Fruit fly (Drosophila melanogaster) whole organism, prepupa: ENCODE measurements around the gene CG45207.
A peak's percentile ranks its signal among the peaks of the same experiment; 100 is the strongest.

ENCODE experiments used
- CG10631 ChIP-seq: fragments of 200-800 bp; sonication (Bioruptor generic); optimal IDR thresholded peaks from 2 replicates; lab custom pipeline; 2016; ENCODE audit warnings: missing biosample characterization, missing genetic modification characterization
- CG11294 ChIP-seq: fragments of 200-800 bp; sonication (Bioruptor generic); IDR thresholded peaks from 2 replicates; pipeline ENCODE4 v1.3.6; 2022; ENCODE audit warnings: missing biosample characterization, missing genetic modification characterization
- CG11762 ChIP-seq: fragments of 200-800 bp; sonication (Bioruptor generic); optimal IDR thresholded peaks from 3 replicates; lab custom pipeline; 2016; ENCODE audit warnings: missing biosample characterization, missing genetic modification characterization; ENCODE audit not compliant: insufficient read depth
- CG11902 ChIP-seq: fragments of 200-800 bp; sonication (Bioruptor generic); optimal IDR thresholded peaks from 3 replicates; lab custom pipeline; 2016; ENCODE audit warnings: missing biosample characterization, missing genetic modification characterization
- CG15336 ChIP-seq: fragments of 200-800 bp; sonication (Bioruptor generic); IDR thresholded peaks from 2 replicates; pipeline ENCODE4 v1.3.6; 2022; ENCODE audit warnings: missing biosample characterization, missing genetic modification characterization
- CG1621 ChIP-seq: fragments of 200-800 bp; sonication (Bioruptor generic); optimal IDR thresholded peaks from 3 replicates; lab custom pipeline; 2018; ENCODE audit warnings: missing biosample characterization, mild to moderate bottlenecking, missing genetic modification characterization
- CG16779 ChIP-seq: fragments of 200-800 bp; sonication (Bioruptor generic); optimal IDR thresholded peaks from 3 replicates; lab custom pipeline; 2017; ENCODE audit warnings: missing biosample characterization, mild to moderate bottlenecking, missing genetic modification characterization
- CG3032 ChIP-seq: fragments of 200-800 bp; optimal IDR thresholded peaks from 2 replicates; lab custom pipeline; 2019; ENCODE audit warnings: missing biosample characterization, mild to moderate bottlenecking, missing genetic modification characterization, moderate library complexity
- CG31627 ChIP-seq: fragments of 200-800 bp; sonication (Bioruptor generic); optimal IDR thresholded peaks from 3 replicates; lab custom pipeline; 2016; ENCODE audit warnings: missing biosample characterization, missing genetic modification characterization
- CG32006 ChIP-seq: fragments of 200-800 bp; sonication (Bioruptor generic); optimal IDR thresholded peaks from 3 replicates; lab custom pipeline; 2017; ENCODE audit warnings: missing biosample characterization, mild to moderate bottlenecking, missing genetic modification characterization
- CG34406 ChIP-seq: fragments of 200-800 bp; sonication (Bioruptor generic); optimal IDR thresholded peaks from 3 replicates; lab custom pipeline; 2016; ENCODE audit warnings: missing biosample characterization, missing genetic modification characterization
- CG3919 ChIP-seq: fragments of 200-800 bp; sonication (Bioruptor generic); optimal IDR thresholded peaks from 3 replicates; lab custom pipeline; 2016; ENCODE audit warnings: missing biosample characterization, missing genetic modification characterization
- CG4318 ChIP-seq: fragments of 200-800 bp; sonication (Bioruptor generic); optimal IDR thresholded peaks from 3 replicates; lab custom pipeline; 2017; ENCODE audit warnings: missing biosample characterization, mild to moderate bottlenecking, missing genetic modification characterization
- CG6276 ChIP-seq: fragments of 200-800 bp; sonication (Bioruptor generic); optimal IDR thresholded peaks from 2 replicates; lab custom pipeline; 2017; ENCODE audit warnings: missing biosample characterization, mild to moderate bottlenecking, missing genetic modification characterization
- CG6792 ChIP-seq: fragments of 200-800 bp; sonication (Bioruptor generic); optimal IDR thresholded peaks from 3 replicates; lab custom pipeline; 2016; ENCODE audit warnings: missing biosample characterization, missing genetic modification characterization
- CG6854 ChIP-seq: fragments of 200-800 bp; sonication (Bioruptor generic); optimal IDR thresholded peaks from 2 replicates; lab custom pipeline; 2017; ENCODE audit warnings: missing biosample characterization, mild to moderate bottlenecking, missing genetic modification characterization
- CG8632 ChIP-seq: fragments of 200-800 bp; sonication (Bioruptor generic); optimal IDR thresholded peaks from 3 replicates; lab custom pipeline; 2016; ENCODE audit warnings: missing biosample characterization, missing genetic modification characterization
- CG9139 ChIP-seq: fragments of 200-800 bp; sonication (Bioruptor generic); optimal IDR thresholded peaks from 3 replicates; lab custom pipeline; 2017; ENCODE audit warnings: missing biosample characterization, mild to moderate bottlenecking, missing genetic modification characterization
- Eip75B ChIP-seq: fragments of 200-800 bp; sonication (Bioruptor generic); optimal IDR thresholded peaks from 3 replicates; lab custom pipeline; 2016; ENCODE audit warnings: missing biosample characterization, missing genetic modification characterization
- Eip78C ChIP-seq: fragments of 200-800 bp; sonication (Bioruptor generic); peaks from one replicate; lab custom pipeline; 2016; ENCODE audit warnings: missing biosample characterization, missing genetic modification characterization
- Eip93F ChIP-seq: fragments of 200-800 bp; sonication (Bioruptor generic); optimal IDR thresholded peaks from 2 replicates; lab custom pipeline; 2016; ENCODE audit warnings: missing biosample characterization, mild to moderate bottlenecking, missing genetic modification characterization
- Ets21C ChIP-seq: fragments of 200-800 bp; sonication (Bioruptor generic); optimal IDR thresholded peaks from 3 replicates; lab custom pipeline; 2016; ENCODE audit warnings: missing biosample characterization, missing genetic modification characterization
- Ets96B ChIP-seq: fragments of 200-800 bp; optimal IDR thresholded peaks from 2 replicates; lab custom pipeline; 2019; ENCODE audit warnings: missing biosample characterization, mild to moderate bottlenecking, missing genetic modification characterization, moderate library complexity
- Gug ChIP-seq: fragments of 200-800 bp; sonication (Bioruptor generic); IDR thresholded peaks from 2 replicates; pipeline ENCODE4 v1.3.6; 2022; ENCODE audit warnings: missing biosample characterization, missing genetic modification characterization
- Hr39 ChIP-seq: fragments of 200-800 bp; sonication (Bioruptor generic); optimal IDR thresholded peaks from 2 replicates; lab custom pipeline; 2016; ENCODE audit warnings: missing biosample characterization, missing genetic modification characterization
- Hr4 ChIP-seq: fragments of 200-800 bp; sonication (Bioruptor generic); optimal IDR thresholded peaks from 3 replicates; lab custom pipeline; 2016; ENCODE audit warnings: missing biosample characterization, missing genetic modification characterization
- Lpt ChIP-seq: fragments of 200-800 bp; sonication (Bioruptor generic); optimal IDR thresholded peaks from 3 replicates; lab custom pipeline; 2016; ENCODE audit warnings: missing biosample characterization, missing genetic modification characterization
- Met ChIP-seq: fragments of 200-800 bp; sonication (Bioruptor generic); optimal IDR thresholded peaks from 3 replicates; lab custom pipeline; 2016; ENCODE audit warnings: missing biosample characterization, missing genetic modification characterization
- OdsH ChIP-seq: fragments of 200-800 bp; sonication (Bioruptor generic); optimal IDR thresholded peaks from 3 replicates; lab custom pipeline; 2016; ENCODE audit warnings: missing biosample characterization, missing genetic modification characterization
- Smox ChIP-seq: fragments of 200-800 bp; sonication (Bioruptor generic); optimal IDR thresholded peaks from 3 replicates; lab custom pipeline; 2016; ENCODE audit warnings: missing biosample characterization, missing genetic modification characterization
- Sox102F ChIP-seq: fragments of 200-800 bp; sonication (Bioruptor generic); optimal IDR thresholded peaks from 2 replicates; lab custom pipeline; 2016; ENCODE audit warnings: missing biosample characterization, mild to moderate bottlenecking, missing genetic modification characterization
- Sox14 ChIP-seq: fragments of 200-800 bp; sonication (Bioruptor generic); optimal IDR thresholded peaks from 3 replicates; lab custom pipeline; 2016; ENCODE audit warnings: missing biosample characterization, missing genetic modification characterization
- Sox15 ChIP-seq: fragments of 200-800 bp; sonication (Bioruptor generic); optimal IDR thresholded peaks from 3 replicates; lab custom pipeline; 2016; ENCODE audit warnings: missing biosample characterization, missing genetic modification characterization
- acj6 ChIP-seq: fragments of 200-800 bp; sonication (Bioruptor generic); optimal IDR thresholded peaks from 3 replicates; lab custom pipeline; 2016; ENCODE audit warnings: missing biosample characterization, missing genetic modification characterization
- cyc ChIP-seq: fragments of 200-800 bp; sonication (Bioruptor generic); optimal IDR thresholded peaks from 3 replicates; lab custom pipeline; 2016; ENCODE audit warnings: missing biosample characterization, missing genetic modification characterization
- dac ChIP-seq: fragments of 200-800 bp; sonication (Bioruptor generic); optimal IDR thresholded peaks from 2 replicates; lab custom pipeline; 2017; ENCODE audit warnings: missing biosample characterization, mild to moderate bottlenecking, missing genetic modification characterization
- dsx ChIP-seq: fragments of 200-800 bp; optimal IDR thresholded peaks from 3 replicates; lab custom pipeline; 2019; ENCODE audit warnings: missing biosample characterization, mild to moderate bottlenecking, missing genetic modification characterization, moderate library complexity; ENCODE audit not compliant: poor library complexity, severe bottlenecking
- esn ChIP-seq: fragments of 200-800 bp; sonication (Bioruptor generic); optimal IDR thresholded peaks from 2 replicates; lab custom pipeline; 2016; ENCODE audit warnings: missing biosample characterization, mild to moderate bottlenecking, missing genetic modification characterization, moderate library complexity
- fd59A ChIP-seq: fragments of 200-800 bp; sonication (Bioruptor generic); optimal IDR thresholded peaks from 2 replicates; lab custom pipeline; 2017; ENCODE audit warnings: missing biosample characterization, mild to moderate bottlenecking, missing genetic modification characterization, missing genetic modification reagents
- fd85E ChIP-seq: fragments of 200-800 bp; sonication (Bioruptor generic); optimal IDR thresholded peaks from 3 replicates; lab custom pipeline; 2016; ENCODE audit warnings: missing biosample characterization, missing genetic modification characterization
- fkh ChIP-seq: fragments of 200-800 bp; sonication (Bioruptor generic); optimal IDR thresholded peaks from 3 replicates; lab custom pipeline; 2017; ENCODE audit warnings: missing biosample characterization, mild to moderate bottlenecking, missing genetic modification characterization, moderate library complexity
- lz ChIP-seq: fragments of 200-800 bp; sonication (Bioruptor generic); optimal IDR thresholded peaks from 3 replicates; lab custom pipeline; 2016; ENCODE audit warnings: missing biosample characterization, missing genetic modification characterization
- net ChIP-seq: fragments of 200-800 bp; sonication (Bioruptor generic); optimal IDR thresholded peaks from 3 replicates; lab custom pipeline; 2016; ENCODE audit warnings: missing biosample characterization, missing genetic modification characterization
- pdm3 ChIP-seq: fragments of 200-800 bp; sonication (Bioruptor generic); optimal IDR thresholded peaks from 3 replicates; lab custom pipeline; 2016; ENCODE audit warnings: missing biosample characterization, missing genetic modification characterization
- spab ChIP-seq: fragments of 200-800 bp; sonication (Bioruptor generic); optimal IDR thresholded peaks from 2 replicates; lab custom pipeline; 2017; ENCODE audit warnings: missing biosample characterization, mild to moderate bottlenecking, missing genetic modification characterization, missing genetic modification reagents
- ss ChIP-seq, 2 experiments: fragments of 200-800 bp; sonication (Bioruptor generic); optimal IDR thresholded peaks; 2 replicates in 1 of 2; 3 replicates in 1 of 2; lab custom pipeline; 2017 to 2018; ENCODE audit warnings: mild to moderate bottlenecking in 2 of 2, missing biosample characterization in 2 of 2, missing genetic modification characterization in 2 of 2, moderate library complexity in 1 of 2
- svp ChIP-seq: fragments of 200-800 bp; sonication (Bioruptor generic); peaks from one replicate; lab custom pipeline; 2016; ENCODE audit warnings: missing biosample characterization, missing genetic modification characterization
- vri ChIP-seq: fragments of 200-800 bp; sonication (Bioruptor generic); optimal IDR thresholded peaks from 3 replicates; lab custom pipeline; 2016; ENCODE audit warnings: missing biosample characterization, mild to moderate bottlenecking, missing genetic modification characterization

CG45207 gene

DNA sequence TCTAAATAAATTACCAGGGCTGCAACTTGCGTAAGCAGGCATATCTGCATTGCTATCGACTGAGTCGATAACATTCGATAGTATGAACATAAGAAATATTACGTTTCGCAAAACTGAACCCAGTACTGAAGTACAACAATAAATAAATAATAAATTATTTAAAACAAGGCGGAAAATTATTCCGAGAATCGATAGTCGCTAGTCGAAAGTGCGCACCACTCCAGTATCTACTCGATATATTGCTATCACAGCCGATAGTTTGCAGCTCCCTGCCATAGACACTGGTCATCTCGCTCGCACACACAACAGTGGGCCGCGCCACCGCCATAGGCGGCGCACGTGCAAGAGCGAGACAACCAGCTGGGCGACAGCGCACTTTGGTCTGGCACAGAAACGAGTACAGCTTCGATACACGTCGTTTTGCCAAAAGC is 18.2 kb upstream of the CG45207 start, which contains the start of gene nsl1 (continued):
- peak; percentile 60 for TF ChIP-seq svp
- TF ChIP-seq fkh (GFP tag; lab: Kevin White, UChicago), result no peak
- peak; percentile 50 for TF ChIP-seq CG3919 (GFP tag; lab: Kevin White, UChicago)
- peak; percentile 31 for TF ChIP-seq vri (GFP tag; lab: Kevin White, UChicago)
- peak; percentile 45 for TF ChIP-seq pdm3 (GFP tag; lab: Kevin White, UChicago)
- TF ChIP-seq Hr39, result no peak
- no peak for TF ChIP-seq Ets96B (tag; lab: Kevin White, UChicago)
- peak; percentile 37 for TF ChIP-seq Met
- TF ChIP-seq CG16779, result peak; percentile 29
- TF ChIP-seq Hr4 (GFP tag; lab: Kevin White, UChicago), result no peak
- no peak for TF ChIP-seq Eip75B (GFP tag; lab: Kevin White, UChicago)
- TF ChIP-seq CG34406 (GFP tag; lab: Kevin White, UChicago), result no peak
- peak; percentile 48 for TF ChIP-seq dsx
- peak; percentile 23 for TF ChIP-seq Sox102F (GFP tag; lab: Kevin White, UChicago)
- 0 out of 2 replicates have a peak, but pooled peaks have one; percentile 14 for TF ChIP-seq CG15336 (GFP tag; lab: Robert Waterston, UW)
- no peak for TF ChIP-seq CG9139 (GFP tag; lab: Kevin White, UChicago)
- TF ChIP-seq dac (GFP tag; lab: Kevin White, UChicago), result no peak
- TF ChIP-seq esn (GFP tag; lab: Kevin White, UChicago), result peak; percentile 20
- peak in 1 of 2 experiments; percentile 49 for TF ChIP-seq ss (GFP tag; optimal IDR thresholded peaks at IDR 0.05; lab: Kevin White, UChicago)
- no peak for TF ChIP-seq fd85E
- no peak for TF ChIP-seq Sox15 (GFP tag; lab: Kevin White, UChicago)
- no peak for TF ChIP-seq CG11902
- peak; percentile 15 for TF ChIP-seq lz
- no peak for TF ChIP-seq CG8632 (GFP tag; lab: Kevin White, UChicago)
- TF ChIP-seq Smox (GFP tag; lab: Kevin White, UChicago), result peak; percentile 27
- TF ChIP-seq OdsH (GFP tag; lab: Kevin White, UChicago), result peak; percentile 42
- no peak for TF ChIP-seq fd59A (GFP tag; lab: Kevin White, UChicago)
- peak; percentile 46 for TF ChIP-seq acj6 (GFP tag; lab: Kevin White, UChicago)
- TF ChIP-seq CG6854 (GFP tag; lab: Kevin White, UChicago), result peak; percentile 25
- peak; percentile 43 for TF ChIP-seq CG3032
- no peak for TF ChIP-seq CG32006
- TF ChIP-seq Gug (GFP tag; lab: Robert Waterston, UW), result no peak

DNA sequence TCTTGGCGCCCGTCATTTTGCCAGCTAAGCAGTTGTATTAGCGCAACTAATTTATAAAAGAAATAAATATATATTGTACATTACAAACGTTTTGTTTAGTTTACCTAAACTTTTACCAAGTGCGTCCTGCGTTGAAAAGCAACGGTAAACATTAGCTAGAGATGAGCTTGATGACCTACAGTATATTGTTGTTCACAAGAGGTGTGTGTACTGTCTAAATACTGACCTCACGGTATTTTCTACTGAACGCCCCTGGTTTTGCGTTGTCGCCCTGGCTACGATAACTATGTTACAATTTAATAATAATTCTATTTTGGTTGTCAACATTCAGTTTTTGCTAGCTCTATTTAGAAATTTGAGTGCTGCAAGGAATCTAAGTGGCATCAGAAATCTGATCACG is 17.3 kb upstream of the CG45207 start, which contains the start of gene Acyp2:
Acyp2 (plus strand) TSS at position 262 of the 400 bp plus-strand sequence.
- TF ChIP-seq CG8632 (GFP tag; lab: Kevin White, UChicago) (no peak), pdm3 (GFP tag; lab: Kevin White, UChicago) (peak; percentile 30), fkh (GFP tag; lab: Kevin White, UChicago) (peak; percentile 62), CG4318 (GFP tag; lab: Kevin White, UChicago) (no peak), esn (GFP tag; lab: Kevin White, UChicago) (peak; percentile 26), Ets96B (tag; lab: Kevin White, UChicago) (no peak), cyc (GFP tag; lab: Kevin White, UChicago) (peak; percentile 37), fd59A (GFP tag; lab: Kevin White, UChicago) (no peak), CG6276 (no peak), Sox14 (GFP tag; lab: Kevin White, UChicago) (no peak), CG9139 (GFP tag; lab: Kevin White, UChicago) (no peak), spab (GFP tag; lab: Kevin White, UChicago) (no peak), lz (peak; percentile 32), CG34406 (GFP tag; lab: Kevin White, UChicago) (no peak), CG32006 (no peak), dsx (peak; percentile 86), Gug (GFP tag; lab: Robert Waterston, UW) (no peak), CG3919 (GFP tag; lab: Kevin White, UChicago) (peak; percentile 22), Eip93F (GFP tag; lab: Kevin White, UChicago) (no peak), Ets21C (GFP tag; lab: Kevin White, UChicago) (no peak), CG10631 (GFP tag; lab: Kevin White, UChicago) (no peak), net (GFP tag; lab: Kevin White, UChicago) (no peak), Sox102F (GFP tag; lab: Kevin White, UChicago) (no peak), Met (peak; percentile 7), CG11762 (no peak), Lpt (GFP tag; lab: Kevin White, UChicago) (no peak), OdsH (GFP tag; lab: Kevin White, UChicago) (peak; percentile 11), Hr39 (peak; percentile 45), Smox (GFP tag; lab: Kevin White, UChicago) (peak; percentile 22), Hr4 (GFP tag; lab: Kevin White, UChicago) (peak; percentile 0), CG1621 (tag; lab: Kevin White, UChicago) (no peak), Eip78C (GFP tag; lab: Kevin White, UChicago) (no peak), ss (GFP tag; optimal IDR thresholded peaks at IDR 0.05; lab: Kevin White, UChicago) (no peak), CG31627 (GFP tag; lab: Kevin White, UChicago) (peak; percentile 42), CG6792 (GFP tag; lab: Kevin White, UChicago) (no peak), CG11294 (GFP tag; lab: Robert Waterston, UW) (no peak)
